Worm (Caenorhabditis elegans) whole organism, early embryonic: ENCODE data around the gene K12H4.7.

ENCODE experiments used
- B0310.2 ChIP-seq: sonication (generic microtip); optimal IDR thresholded peaks from 2 replicates; lab custom pipeline; 2016; ENCODE audit warnings: mild to moderate bottlenecking, missing genetic modification characterization, missing compliant biosample characterization
- F13C5.2 ChIP-seq: sonication (generic microtip); optimal IDR thresholded peaks from 2 replicates; lab custom pipeline; 2017; ENCODE audit warnings: mild to moderate bottlenecking, missing genetic modification characterization, inconsistent platforms, missing compliant biosample characterization
- aly-1 ChIP-seq: sonication (generic microtip); optimal IDR thresholded peaks from 2 replicates; lab custom pipeline; 2016; ENCODE audit warnings: missing genetic modification characterization, missing compliant biosample characterization
- ama-1 ChIP-seq: fragments of 150-350 bp; optimal IDR thresholded peaks from 2 replicates; lab custom pipeline; 2014
- ceh-13 ChIP-seq: fragments of 200-800 bp; sonication (Bioruptor generic); optimal IDR thresholded peaks from 2 replicates; lab custom pipeline; 2018; ENCODE audit warnings: mild to moderate bottlenecking, missing genetic modification characterization, missing compliant biosample characterization
- ceh-36 ChIP-seq: sonication (generic microtip); optimal IDR thresholded peaks from 2 replicates; lab custom pipeline; 2016; ENCODE audit warnings: missing genetic modification characterization, inconsistent platforms, missing compliant biosample characterization
- ets-7 ChIP-seq: sonication (generic microtip); optimal IDR thresholded peaks from 2 replicates; lab custom pipeline; 2016; ENCODE audit warnings: missing genotype, missing genetic modification characterization, missing compliant biosample characterization
- flt-1 ChIP-seq: fragments of 200-800 bp; sonication (Bioruptor generic); IDR thresholded peaks from 2 replicates; pipeline ENCODE4 v1.3.6; 2022; ENCODE audit warnings: missing genetic modification characterization, missing compliant biosample characterization
- hmbx-1 ChIP-seq: sonication (generic microtip); optimal IDR thresholded peaks from 2 replicates; lab custom pipeline; 2016; ENCODE audit warnings: mild to moderate bottlenecking, missing genetic modification characterization, missing compliant biosample characterization
- hmg-4 ChIP-seq: fragments of 200-800 bp; sonication (Bioruptor generic); optimal IDR thresholded peaks from 2 replicates; lab custom pipeline; 2018; ENCODE audit warnings: mild to moderate bottlenecking, missing genetic modification characterization, missing compliant biosample characterization
- hnd-1 ChIP-seq: sonication (generic microtip); optimal IDR thresholded peaks from 2 replicates; lab custom pipeline; 2016; ENCODE audit warnings: missing genetic modification characterization, missing compliant biosample characterization
- pes-1 ChIP-seq: fragments of 200-800 bp; sonication (Bioruptor generic); IDR thresholded peaks from 2 replicates; pipeline ENCODE4 v1.3.6; 2022; ENCODE audit warnings: missing genetic modification reagents, missing genetic modification characterization, missing compliant biosample characterization
- scrt-1 ChIP-seq: fragments of 200-800 bp; sonication (Bioruptor generic); IDR thresholded peaks from 2 replicates; pipeline ENCODE4 v1.3.6; 2022; ENCODE audit warnings: missing genetic modification characterization, missing compliant biosample characterization
- sea-1 ChIP-seq: fragments of 200-800 bp; sonication (Bioruptor generic); conservative IDR thresholded peaks from 2 replicates; pipeline ENCODE4 v1.3.6; 2022; ENCODE audit warnings: missing genetic modification characterization, missing compliant biosample characterization
- tbx-11 ChIP-seq: fragments of 200-800 bp; sonication (Bioruptor generic); IDR thresholded peaks from 2 replicates; pipeline ENCODE4 v1.3.6; 2022; ENCODE audit warnings: missing genetic modification characterization, missing compliant biosample characterization
- tbx-37 ChIP-seq: fragments of 200-800 bp; sonication (Bioruptor generic); conservative IDR thresholded peaks from 2 replicates; pipeline ENCODE4 v1.3.6; 2022; ENCODE audit warnings: missing genetic modification reagents, missing genetic modification characterization, missing compliant biosample characterization
- tra-4 ChIP-seq: sonication (generic microtip); optimal IDR thresholded peaks from 2 replicates; lab custom pipeline; 2017; ENCODE audit warnings: missing genetic modification characterization, missing compliant biosample characterization

Gene K12H4.7

DNA sequence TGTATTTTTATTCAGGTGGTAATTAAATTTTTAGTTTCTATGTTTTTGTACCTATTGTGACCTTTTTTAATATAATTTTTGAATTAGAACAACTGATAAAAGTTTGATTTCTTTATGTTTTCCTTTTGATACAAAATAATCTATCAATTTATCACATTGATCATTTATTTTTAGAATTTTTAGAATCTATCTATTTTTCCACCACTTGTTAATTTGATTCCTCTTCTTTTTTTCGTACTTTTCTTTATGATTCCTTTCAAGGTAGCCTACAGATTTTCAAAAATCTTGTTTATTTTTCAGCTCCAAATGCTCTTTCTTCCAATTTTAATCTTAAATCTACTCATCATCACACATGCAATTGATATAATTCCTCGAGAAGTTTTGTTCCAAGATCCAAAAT, 12.9 kb downstream of the K12H4.7 start, which contains the start of gene dpf-6:
Gene dpf-6, plus strand, starts transcription at position 301 of the 400 bp plus-strand sequence.
- TF ChIP-seq flt-1, result no peak
- no peak for TF ChIP-seq hmg-4 (GFP tag; lab: Kevin White, UChicago)
- TF ChIP-seq hnd-1 (tag; lab: Kevin White, UChicago), result no peak
- TF ChIP-seq ceh-13 (GFP tag; lab: Kevin White, UChicago), result no peak
- TF ChIP-seq ama-1 (lab: Kevin White, UChicago), result no peak
- no peak for TF ChIP-seq F13C5.2 (tag; lab: Kevin White, UChicago)
- no peak for TF ChIP-seq sea-1
- no peak for TF ChIP-seq ceh-36 (tag; lab: Kevin White, UChicago)
- TF ChIP-seq aly-1 (tag; lab: Kevin White, UChicago), result no peak
- no peak for TF ChIP-seq tra-4 (tag; lab: Kevin White, UChicago)
- no peak for TF ChIP-seq hmbx-1 (tag; lab: Kevin White, UChicago)
- no peak for TF ChIP-seq tbx-37
- no peak for TF ChIP-seq scrt-1 (GFP tag; lab: Robert Waterston, UW)
- no peak for TF ChIP-seq pes-1 (GFP tag; lab: Robert Waterston, UW)
- TF ChIP-seq B0310.2 (tag; lab: Kevin White, UChicago), result no peak
- no peak for TF ChIP-seq ets-7 (tag; lab: Kevin White, UChicago)

DNA sequence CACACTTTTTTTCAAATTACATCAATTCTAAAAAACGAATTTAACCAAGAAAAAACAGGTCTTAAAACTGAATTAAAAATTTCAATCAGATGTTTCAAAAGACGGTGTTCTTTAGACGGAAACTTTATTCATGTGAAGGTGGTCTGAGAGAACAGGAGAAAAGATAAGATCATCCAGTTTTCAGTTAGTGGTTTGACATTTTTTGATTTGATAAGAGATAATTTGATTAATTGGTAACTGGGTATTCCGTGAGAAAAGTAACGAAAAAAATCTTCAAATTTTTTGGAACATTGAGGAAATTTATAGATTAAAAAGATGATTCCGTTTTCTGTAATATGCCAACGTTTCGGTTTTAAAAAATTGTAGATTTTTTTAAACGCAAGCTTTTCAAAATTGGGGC, 14.4 kb downstream of the K12H4.7 start:
- TF ChIP-seq aly-1 (tag; lab: Kevin White, UChicago), result no peak
- TF ChIP-seq tra-4 (tag; lab: Kevin White, UChicago), result no peak
- TF ChIP-seq F13C5.2 (tag; lab: Kevin White, UChicago), result no peak
- TF ChIP-seq ceh-13 (GFP tag; lab: Kevin White, UChicago), result no peak
- TF ChIP-seq hmbx-1 (tag; lab: Kevin White, UChicago), result no peak
- TF ChIP-seq flt-1, result no peak
- TF ChIP-seq ama-1 (lab: Kevin White, UChicago), result no peak
- TF ChIP-seq tbx-37, result no peak
- TF ChIP-seq hnd-1 (tag; lab: Kevin White, UChicago), result no peak
- TF ChIP-seq pes-1 (GFP tag; lab: Robert Waterston, UW), result no peak
- TF ChIP-seq hmg-4 (GFP tag; lab: Kevin White, UChicago), result no peak
- TF ChIP-seq scrt-1 (GFP tag; lab: Robert Waterston, UW), result no peak

DNA sequence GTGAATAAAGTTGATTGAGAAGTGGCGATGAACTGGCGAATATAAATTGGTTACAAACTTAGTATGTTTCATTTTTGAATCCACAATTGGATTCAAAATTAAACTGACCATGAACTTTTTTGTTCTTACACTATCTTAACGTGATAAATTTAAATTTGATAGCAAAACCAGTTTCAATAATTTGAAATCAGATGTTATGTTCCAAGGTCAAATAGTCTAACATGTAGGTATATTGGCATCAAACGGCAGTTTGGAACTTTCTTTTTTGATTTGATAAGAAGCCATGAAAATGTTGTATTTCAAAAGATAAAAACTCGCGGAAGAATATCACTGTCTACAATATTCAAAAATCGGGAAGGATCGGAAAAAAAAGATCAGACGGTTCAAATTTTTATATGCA, 14.8 kb downstream of the K12H4.7 start:
- TF ChIP-seq hnd-1 (tag; lab: Kevin White, UChicago), result no peak
- TF ChIP-seq scrt-1 (GFP tag; lab: Robert Waterston, UW), result no peak
- no peak for TF ChIP-seq aly-1 (tag; lab: Kevin White, UChicago)
- no peak for TF ChIP-seq ceh-36 (tag; lab: Kevin White, UChicago)
- no peak for TF ChIP-seq ama-1 (lab: Kevin White, UChicago)
- no peak for TF ChIP-seq B0310.2 (tag; lab: Kevin White, UChicago)
- TF ChIP-seq hmg-4 (GFP tag; lab: Kevin White, UChicago), result no peak
- TF ChIP-seq ets-7 (tag; lab: Kevin White, UChicago), result no peak
- TF ChIP-seq hmbx-1 (tag; lab: Kevin White, UChicago), result no peak
- no peak for TF ChIP-seq F13C5.2 (tag; lab: Kevin White, UChicago)
- no peak for TF ChIP-seq tbx-37
- no peak for TF ChIP-seq flt-1
- TF ChIP-seq sea-1, result no peak
- no peak for TF ChIP-seq tbx-11

DNA sequence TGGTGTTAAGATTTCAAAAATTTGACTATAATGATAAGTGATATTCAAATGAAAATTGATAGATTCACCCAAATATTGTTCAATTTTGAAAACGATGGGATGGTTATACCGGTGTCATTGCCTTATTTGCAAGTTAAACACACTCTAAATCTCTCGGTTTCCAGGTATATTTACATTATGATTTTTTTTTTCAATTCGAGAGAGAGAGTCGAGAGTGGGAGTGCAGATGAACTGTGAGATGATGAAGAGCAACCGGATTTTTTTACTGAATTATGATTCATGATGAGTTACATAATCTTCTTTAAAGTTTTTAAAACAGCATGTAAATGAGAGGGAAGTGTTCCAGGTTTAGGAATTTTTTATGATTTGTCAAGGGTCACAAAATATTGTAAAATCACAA, 17.3 kb downstream of the K12H4.7 start, which contains the start of gene F44B9.10:
Gene F44B9.10, minus strand, starts transcription at position 101 of the 400 bp plus-strand sequence.
- TF ChIP-seq hmg-4 (GFP tag; lab: Kevin White, UChicago), result no peak
- TF ChIP-seq hnd-1 (tag; lab: Kevin White, UChicago), result no peak
- TF ChIP-seq ama-1 (lab: Kevin White, UChicago), result no peak
- no peak for TF ChIP-seq ceh-36 (tag; lab: Kevin White, UChicago)
- no peak for TF ChIP-seq B0310.2 (tag; lab: Kevin White, UChicago)
- no peak for TF ChIP-seq pes-1 (GFP tag; lab: Robert Waterston, UW)

DNA sequence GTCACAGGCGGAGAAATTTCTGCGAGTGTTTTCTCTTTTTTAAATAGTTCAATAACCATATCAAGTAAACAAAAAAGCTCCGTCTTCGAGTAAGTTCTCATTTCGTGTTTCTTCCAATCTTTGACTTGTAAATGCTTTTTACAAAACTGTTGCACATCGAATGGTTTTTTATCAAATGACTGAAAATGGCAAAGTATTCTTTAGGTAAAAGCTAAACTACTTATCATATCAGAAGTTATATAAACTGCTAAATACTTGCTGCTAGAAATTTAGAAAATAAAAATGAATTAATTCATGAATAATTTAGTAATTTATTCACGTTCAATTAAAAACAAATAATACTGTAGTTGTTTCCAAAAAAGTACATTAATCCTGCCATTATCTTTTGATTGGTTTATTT, 19.9 kb downstream of the K12H4.7 start, which contains the start of gene F44B9.9:
Gene F44B9.9, minus strand, starts transcription at position 101 of the 400 bp plus-strand sequence.
- no peak for TF ChIP-seq hmbx-1 (tag; lab: Kevin White, UChicago)
- TF ChIP-seq scrt-1 (GFP tag; lab: Robert Waterston, UW), result no peak
- no peak for TF ChIP-seq tbx-11
- no peak for TF ChIP-seq aly-1 (tag; lab: Kevin White, UChicago)
- TF ChIP-seq tra-4 (tag; lab: Kevin White, UChicago), result no peak
- no peak for TF ChIP-seq hmg-4 (GFP tag; lab: Kevin White, UChicago)
- TF ChIP-seq ceh-36 (tag; lab: Kevin White, UChicago), result no peak
- TF ChIP-seq B0310.2 (tag; lab: Kevin White, UChicago), result no peak
- no peak for TF ChIP-seq sea-1
- TF ChIP-seq ama-1 (lab: Kevin White, UChicago), result no peak
- no peak for TF ChIP-seq ceh-13 (GFP tag; lab: Kevin White, UChicago)
- TF ChIP-seq flt-1, result no peak
- TF ChIP-seq pes-1 (GFP tag; lab: Robert Waterston, UW), result no peak
- TF ChIP-seq ets-7 (tag; lab: Kevin White, UChicago), result no peak
- no peak for TF ChIP-seq F13C5.2 (tag; lab: Kevin White, UChicago)
- no peak for TF ChIP-seq tbx-37
- TF ChIP-seq hnd-1 (tag; lab: Kevin White, UChicago), result no peak

DNA sequence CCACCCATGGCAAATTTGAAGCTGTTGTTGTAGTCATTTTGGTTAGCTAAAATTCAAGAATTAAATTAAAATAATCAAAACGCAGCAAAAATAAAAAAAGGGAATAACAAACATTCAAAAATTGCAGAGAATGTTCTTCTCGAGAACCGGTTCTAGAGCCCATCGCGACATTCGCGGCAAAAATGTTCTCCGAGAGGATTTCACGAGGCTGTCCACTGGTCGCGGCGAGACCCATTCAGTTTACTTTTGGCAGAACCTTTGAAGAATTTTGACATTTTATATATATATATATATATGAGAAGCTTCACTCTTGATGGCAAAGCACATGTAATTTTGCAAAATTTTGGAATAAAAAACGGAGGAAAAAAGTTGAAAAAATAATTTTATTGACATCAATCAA, 21.4 kb downstream of the K12H4.7 start, which contains the start of gene F44B9.8:
Gene F44B9.8, minus strand, starts transcription at position 163 of the 400 bp plus-strand sequence.
- TF ChIP-seq flt-1 (no peak), tbx-37 (no peak), ets-7 (tag; lab: Kevin White, UChicago) (no peak), scrt-1 (GFP tag; lab: Robert Waterston, UW) (no peak), hmbx-1 (tag; lab: Kevin White, UChicago) (no peak), tra-4 (tag; lab: Kevin White, UChicago) (no peak), hnd-1 (tag; lab: Kevin White, UChicago) (no peak), ceh-13 (GFP tag; lab: Kevin White, UChicago) (no peak), hmg-4 (GFP tag; lab: Kevin White, UChicago) (no peak), aly-1 (tag; lab: Kevin White, UChicago) (no peak), ama-1 (lab: Kevin White, UChicago) (no peak), B0310.2 (tag; lab: Kevin White, UChicago) (no peak), tbx-11 (no peak), F13C5.2 (tag; lab: Kevin White, UChicago) (no peak), pes-1 (GFP tag; lab: Robert Waterston, UW) (no peak), sea-1 (no peak), ceh-36 (tag; lab: Kevin White, UChicago) (no peak)
